Worm (Caenorhabditis elegans) whole organism, young adult: ENCODE results near the gene rga-9.

Experiments
- F37B4.10 ChIP-seq: fragments of 200-800 bp; sonication (Bioruptor generic); IDR thresholded peaks from 2 replicates; pipeline ENCODE4 v1.3.6; 2022; ENCODE audit warnings: missing genetic modification characterization, missing compliant biosample characterization
- K11D2.4 ChIP-seq: fragments of 200-800 bp; sonication (Bioruptor generic); IDR thresholded peaks from 2 replicates; pipeline ENCODE4 v1.3.6; 2022; ENCODE audit warnings: missing genetic modification reagents, missing genetic modification characterization, missing compliant biosample characterization
- bed-1 ChIP-seq: fragments of 200-800 bp; sonication (Bioruptor generic); IDR thresholded peaks from 2 replicates; pipeline ENCODE4 v1.3.6; 2022; ENCODE audit warnings: missing genetic modification reagents, missing genetic modification characterization, missing compliant biosample characterization
- ceh-40 ChIP-seq: fragments of 200-800 bp; sonication (Bioruptor generic); IDR thresholded peaks from 2 replicates; pipeline ENCODE4 v1.3.6; 2022; ENCODE audit warnings: missing genetic modification characterization, missing compliant biosample characterization
- ceh-58 ChIP-seq: fragments of 200-800 bp; sonication (Bioruptor generic); IDR thresholded peaks from 2 replicates; pipeline ENCODE4 v1.3.6; 2022; ENCODE audit warnings: missing genetic modification characterization, missing compliant biosample characterization
- dpl-1 ChIP-seq: fragments of 150-350 bp; optimal IDR thresholded peaks from 2 replicates; lab custom pipeline; 2014; ENCODE audit warnings: missing biosample characterization, missing genetic modification reagents, missing genetic modification characterization
- egrh-3 ChIP-seq: fragments of 200-800 bp; sonication (Bioruptor generic); IDR thresholded peaks from 2 replicates; pipeline ENCODE4 v1.3.6; 2022; ENCODE audit warnings: missing genetic modification reagents, missing genetic modification characterization, missing compliant biosample characterization
- him-1 ChIP-seq: sonication (generic microtip); optimal IDR thresholded peaks from 2 replicates; lab custom pipeline; 2016; ENCODE audit warnings: missing genotype, missing genetic modification reagents, missing genetic modification characterization, missing compliant biosample characterization
- hsf-1 ChIP-seq: fragments of 200-800 bp; sonication (Bioruptor generic); IDR thresholded peaks from 2 replicates; pipeline ENCODE4 v1.3.6; 2022; ENCODE audit warnings: missing genetic modification reagents, missing genetic modification characterization, missing compliant biosample characterization
- nhr-120 ChIP-seq: fragments of 200-800 bp; sonication (Bioruptor generic); IDR thresholded peaks from 2 replicates; pipeline ENCODE4 v1.3.6; 2022; ENCODE audit warnings: missing genetic modification characterization, missing compliant biosample characterization
- pha-4 ChIP-seq: fragments of 150-350 bp; sonication (generic microtip); optimal IDR thresholded peaks from 2 replicates; lab custom pipeline; 2014; ENCODE audit warnings: missing biosample characterization, missing genetic modification reagents, missing genetic modification characterization
- ztf-25 ChIP-seq: fragments of 200-800 bp; sonication (Bioruptor generic); IDR thresholded peaks from 2 replicates; pipeline ENCODE4 v1.3.6; 2022; ENCODE audit warnings: missing genetic modification reagents, missing genetic modification characterization, missing compliant biosample characterization

- no peak for TF ChIP-seq egrh-3 (GFP tag; lab: Robert Waterston, UW)
- TF ChIP-seq him-1 (tag; lab: Kevin White, UChicago): no peak
- TF ChIP-seq ztf-25 (GFP tag; lab: Robert Waterston, UW): no peak
- no peak for TF ChIP-seq hsf-1 (GFP tag; lab: Robert Waterston, UW)
- TF ChIP-seq bed-1 (GFP tag; lab: Robert Waterston, UW): no peak
- no peak for TF ChIP-seq dpl-1 (GFP tag; lab: Kevin White, UChicago)
- no peak for TF ChIP-seq K11D2.4 (GFP tag; lab: Robert Waterston, UW)
- no peak for TF ChIP-seq pha-4 (tag; lab: Kevin White, UChicago)
- no peak for TF ChIP-seq F37B4.10 (GFP tag; lab: Robert Waterston, UW)
- TF ChIP-seq nhr-120 (GFP tag; lab: Robert Waterston, UW): no peak
- no peak for TF ChIP-seq ceh-58
- no peak for TF ChIP-seq ceh-40 (GFP tag; lab: Robert Waterston, UW)
Measured at ce11 chrII:15260551-15260950, 7.5 kb upstream of the rga-9 start.
